Fruit fly (Drosophila melanogaster): Measurements from ENCODE around the gene salr.

salr gene

dm6 chr2L:11395636-11396035 is 37.0 kb downstream of the salr start:
- TF ChIP-seq tai (GFP tag; optimal IDR thresholded peaks at IDR 0.05) (peak; percentile 40), h (GFP tag; optimal IDR thresholded peaks at IDR 0.05) (peak; percentile 58), dsf (GFP tag; optimal IDR thresholded peaks at IDR 0.05; ENCODE audit: borderline replicate concordance) (no peak), Sp1 (GFP tag; optimal IDR thresholded peaks at IDR 0.05) (peak; percentile 65), Myc (optimal IDR thresholded peaks at IDR 0.05) (no peak), br (GFP tag; optimal IDR thresholded peaks at IDR 0.05) (peak; percentile 51), ey (GFP tag; optimal IDR thresholded peaks at IDR 0.05) (peak; percentile 75), psq (GFP tag; optimal IDR thresholded peaks at IDR 0.05) (peak; percentile 55), Dfd (GFP tag; optimal IDR thresholded peaks at IDR 0.05) (no peak), usp (GFP tag; optimal IDR thresholded peaks at IDR 0.05) (no peak), OdsH (GFP tag; optimal IDR thresholded peaks at IDR 0.05) (peak; percentile 75), jim (GFP tag; optimal IDR thresholded peaks at IDR 0.05) (no peak), dmrt93B (GFP tag; optimal IDR thresholded peaks at IDR 0.05) (no peak), dl (GFP tag; optimal IDR thresholded peaks at IDR 0.05; ENCODE audit: insufficient read depth in 1 of 2, partially characterized antibody in 2 of 2) (no peak), woc (GFP tag; optimal IDR thresholded peaks at IDR 0.05) (peak; percentile 46), Abd-B (GFP tag; optimal IDR thresholded peaks at IDR 0.05) (no peak), Vsx2 (GFP tag; optimal IDR thresholded peaks at IDR 0.05; ENCODE audit: partially characterized antibody) (no peak), lola (GFP tag; optimal IDR thresholded peaks at IDR 0.05) (no peak), fru (GFP tag; optimal IDR thresholded peaks at IDR 0.05) (peak; percentile 78), Hnf4 (GFP tag; optimal IDR thresholded peaks at IDR 0.05) (peak; percentile 64), Rel (GFP tag; optimal IDR thresholded peaks at IDR 0.05) (no peak), Rel (tag; optimal IDR thresholded peaks at IDR 0.05) (no peak), Hr78 (GFP tag; optimal IDR thresholded peaks at IDR 0.05) (no peak), Dif (GFP tag; optimal IDR thresholded peaks at IDR 0.05; ENCODE audit: partially characterized antibody) (no peak), brk (GFP tag; optimal IDR thresholded peaks at IDR 0.05) (peak; percentile 64), foxo (GFP tag; optimal IDR thresholded peaks at IDR 0.05) (peak in 1 of 2 experiments; percentile 75), HLH106 (tag; optimal IDR thresholded peaks at IDR 0.05) (peak; percentile 60), rgr (GFP tag; optimal IDR thresholded peaks at IDR 0.05) (peak; percentile 70)

- TF ChIP-seq tai (GFP tag; optimal IDR thresholded peaks at IDR 0.05) = no peak
- no peak for TF ChIP-seq pan (optimal IDR thresholded peaks at IDR 0.05)
- TF ChIP-seq dmrt93B (GFP tag; optimal IDR thresholded peaks at IDR 0.05) = no peak
- TF ChIP-seq Abd-B (GFP tag; optimal IDR thresholded peaks at IDR 0.05) = no peak
- TF ChIP-seq sv (GFP tag; optimal IDR thresholded peaks at IDR 0.05) = no peak
- TF ChIP-seq br (GFP tag; optimal IDR thresholded peaks at IDR 0.05) = no peak
- TF ChIP-seq woc (GFP tag; optimal IDR thresholded peaks at IDR 0.05) = peak; percentile 13
- TF ChIP-seq OdsH (GFP tag; optimal IDR thresholded peaks at IDR 0.05) = no peak
- TF ChIP-seq Rel (GFP tag; optimal IDR thresholded peaks at IDR 0.05) = no peak
- TF ChIP-seq Rel (tag; optimal IDR thresholded peaks at IDR 0.05) = peak; percentile 82
- TF ChIP-seq Mio (GFP tag; optimal IDR thresholded peaks at IDR 0.05) = no peak
- TF ChIP-seq brk (GFP tag; optimal IDR thresholded peaks at IDR 0.05) = no peak
- peak; percentile 21 for TF ChIP-seq ey (GFP tag; optimal IDR thresholded peaks at IDR 0.05)
- TF ChIP-seq foxo (GFP tag; optimal IDR thresholded peaks at IDR 0.05) = peak in 1 of 2 experiments; percentile 25
- TF ChIP-seq Hr83 (GFP tag; optimal IDR thresholded peaks at IDR 0.05; ENCODE audit: poor library complexity, severe bottlenecking) = no peak
- TF ChIP-seq psq (GFP tag; optimal IDR thresholded peaks at IDR 0.05) = peak; percentile 27
- TF ChIP-seq HLH106 (tag; optimal IDR thresholded peaks at IDR 0.05) = peak; percentile 51
- TF ChIP-seq Vsx2 (GFP tag; optimal IDR thresholded peaks at IDR 0.05; ENCODE audit: partially characterized antibody) = no peak
- TF ChIP-seq Hr78 (GFP tag; optimal IDR thresholded peaks at IDR 0.05) = no peak
- peak; percentile 36 for TF ChIP-seq Sp1 (GFP tag; optimal IDR thresholded peaks at IDR 0.05)
- no peak for TF ChIP-seq N (GFP tag; optimal IDR thresholded peaks at IDR 0.05)
- no peak for TF ChIP-seq Myc (optimal IDR thresholded peaks at IDR 0.05)
- TF ChIP-seq fru (GFP tag; optimal IDR thresholded peaks at IDR 0.05) = peak; percentile 1
- peak; percentile 7 for TF ChIP-seq rgr (GFP tag; optimal IDR thresholded peaks at IDR 0.05)
- no peak for TF ChIP-seq Jra (GFP tag; optimal IDR thresholded peaks at IDR 0.05)
- no peak for TF ChIP-seq Hnf4 (GFP tag; optimal IDR thresholded peaks at IDR 0.05)
- no peak for TF ChIP-seq GATAd (GFP tag; optimal IDR thresholded peaks at IDR 0.05)
Observed at dm6 chr2L:11396157-11396876, 37.6 kb downstream of the salr start.

All from whole organism, wandering third instar larva.